Worm (Caenorhabditis elegans) whole organism, midembryonic: ENCODE results near the gene col-125.
"Not testable (repeated sequence)": the region's sequence is repeated elsewhere in the genome, so short reads cannot be mapped to it uniquely, and the experiment has no call there.

Source experiments
- T22C8.4 ChIP-seq: fragments of 200-800 bp; sonication (Bioruptor generic); IDR thresholded peaks from 2 replicates; pipeline ENCODE4 v1.3.6; 2022; ENCODE audit warnings: missing genetic modification characterization, missing compliant biosample characterization
- cog-1 ChIP-seq: sonication (generic microtip); optimal IDR thresholded peaks from 2 replicates; lab custom pipeline; 2016; ENCODE audit warnings: missing genetic modification characterization, missing compliant biosample characterization
- flt-1 ChIP-seq: fragments of 200-800 bp; sonication (Bioruptor generic); IDR thresholded peaks from 2 replicates; pipeline ENCODE4 v1.3.6; 2022; ENCODE audit warnings: missing genetic modification characterization, missing compliant biosample characterization
- klf-2 ChIP-seq: fragments of 200-800 bp; sonication (Bioruptor generic); conservative IDR thresholded peaks from 2 replicates; pipeline ENCODE4 v1.3.6; 2022; ENCODE audit warnings: missing genetic modification reagents, missing genetic modification characterization, missing compliant biosample characterization
- med-1 ChIP-seq: sonication (generic microtip); optimal IDR thresholded peaks from 2 replicates; lab custom pipeline; 2017; ENCODE audit warnings: missing genetic modification characterization, mild to moderate bottlenecking, missing compliant biosample characterization, antibody characterized with exemption, missing genetic modification reagents; ENCODE audit not compliant: insufficient read depth
- ref-1 ChIP-seq: fragments of 200-800 bp; sonication (Bioruptor generic); conservative IDR thresholded peaks from 2 replicates; pipeline ENCODE4 v1.3.6; 2022; ENCODE audit warnings: missing genetic modification reagents, missing genetic modification characterization, missing compliant biosample characterization
- tab-1 ChIP-seq: fragments of 200-800 bp; sonication (Bioruptor generic); IDR thresholded peaks from 2 replicates; pipeline ENCODE4 v1.3.6; 2022; ENCODE audit warnings: missing genetic modification characterization, missing compliant biosample characterization
- ztf-23 ChIP-seq: fragments of 200-800 bp; sonication (Bioruptor generic); IDR thresholded peaks from 2 replicates; pipeline ENCODE4 v1.3.6; 2022; ENCODE audit warnings: missing genetic modification reagents, missing genetic modification characterization, missing compliant biosample characterization
- ztf-29 ChIP-seq: fragments of 200-800 bp; sonication (Bioruptor generic); IDR thresholded peaks from 2 replicates; pipeline ENCODE4 v1.3.6; 2022; ENCODE audit warnings: missing genetic modification reagents, missing genetic modification characterization, missing compliant biosample characterization

Gene col-125

ce11 chrIV:11263101-11263500, 37.8 kb downstream of the col-125 start, which contains the start of gene col-126:
col-126 (plus strand) TSS chrIV:11263401.
- TF ChIP-seq ztf-23 (GFP tag; lab: Robert Waterston, UW); cog-1 (tag; lab: Kevin White, UChicago); flt-1 (GFP tag; lab: Robert Waterston, UW): not testable (repeated sequence)

- no peak for TF ChIP-seq tab-1
- TF ChIP-seq klf-2 (GFP tag; lab: Robert Waterston, UW) = no peak
- TF ChIP-seq med-1 (GFP tag; lab: Kevin White, UChicago) = no peak
- no peak for TF ChIP-seq T22C8.4 (GFP tag; lab: Robert Waterston, UW)
- TF ChIP-seq ztf-29 (GFP tag; lab: Robert Waterston, UW) = no peak
- TF ChIP-seq ztf-23 (GFP tag; lab: Robert Waterston, UW) = no peak
- no peak for TF ChIP-seq flt-1 (GFP tag; lab: Robert Waterston, UW)
- TF ChIP-seq ref-1 (GFP tag; lab: Robert Waterston, UW) = no peak
- no peak for TF ChIP-seq cog-1 (tag; lab: Kevin White, UChicago)
These were observed 40.8 kb downstream of the col-125 start, which contains the start of gene col-127 for ce11 chrIV:11266090-11266489. col-127 (minus strand) TSS chrIV:11266190.

ce11 chrIV:11269483-11269882, 44.2 kb downstream of the col-125 start:
- no peak for TF ChIP-seq ref-1 (GFP tag; lab: Robert Waterston, UW)
- TF ChIP-seq klf-2 (GFP tag; lab: Robert Waterston, UW) = no peak
- TF ChIP-seq med-1 (GFP tag; lab: Kevin White, UChicago) = no peak

- TF ChIP-seq cog-1 (tag; lab: Kevin White, UChicago) (no peak), ztf-23 (GFP tag; lab: Robert Waterston, UW) (no peak), T22C8.4 (GFP tag; lab: Robert Waterston, UW) (no peak), med-1 (GFP tag; lab: Kevin White, UChicago) (no peak), flt-1 (GFP tag; lab: Robert Waterston, UW) (no peak), klf-2 (GFP tag; lab: Robert Waterston, UW) (no peak), ref-1 (GFP tag; lab: Robert Waterston, UW) (no peak), tab-1 (no peak), ztf-29 (GFP tag; lab: Robert Waterston, UW) (no peak)
These were observed 46.0 kb downstream of the col-125 start, which contains the start of gene nhr-7 for ce11 chrIV:11271262-11271661. nhr-7 (minus strand) TSS chrIV:11271362.

ce11 chrIV:11273151-11273550, 47.8 kb downstream of the col-125 start, which contains the start of gene gtl-2:
gtl-2 (plus strand) TSS chrIV:11273451.
- TF ChIP-seq ztf-29 (GFP tag; lab: Robert Waterston, UW) (no peak), klf-2 (GFP tag; lab: Robert Waterston, UW) (no peak), T22C8.4 (GFP tag; lab: Robert Waterston, UW) (no peak), cog-1 (tag; lab: Kevin White, UChicago) (no peak), ztf-23 (GFP tag; lab: Robert Waterston, UW) (no peak), med-1 (GFP tag; lab: Kevin White, UChicago) (no peak), flt-1 (GFP tag; lab: Robert Waterston, UW) (no peak), ref-1 (GFP tag; lab: Robert Waterston, UW) (no peak), tab-1 (no peak)

- TF ChIP-seq tab-1 = no peak
These were observed 50.7 kb downstream of the col-125 start for ce11 chrIV:11276026-11276425.
